Worm (Caenorhabditis elegans) whole organism, young adult: ENCODE measurements around the gene ubc-8.
"Not testable (repeated sequence)": the region's sequence is repeated elsewhere in the genome, so short reads cannot be mapped to it uniquely, and the experiment has no call there.

Source experiments
- B0019.2 ChIP-seq: fragments of 200-800 bp; sonication (Bioruptor generic); conservative IDR thresholded peaks from 2 replicates; pipeline ENCODE4 v1.3.6; 2022; ENCODE audit warnings: missing genetic modification reagents, missing genetic modification characterization, missing compliant biosample characterization
- B0336.3 ChIP-seq: fragments of 200-800 bp; sonication (Bioruptor generic); IDR thresholded peaks from 2 replicates; pipeline ENCODE4 v1.3.6; 2022; ENCODE audit warnings: missing genetic modification characterization, missing compliant biosample characterization
- D2030.7 ChIP-seq: fragments of 200-800 bp; sonication (Bioruptor generic); IDR thresholded peaks from 2 replicates; pipeline ENCODE4 v1.3.6; 2022; ENCODE audit warnings: missing genetic modification reagents, missing genetic modification characterization, missing compliant biosample characterization
- F10E7.11 ChIP-seq: sonication (generic microtip); optimal IDR thresholded peaks from 2 replicates; lab custom pipeline; 2017; ENCODE audit warnings: mild to moderate bottlenecking, missing genetic modification characterization, moderate library complexity, missing compliant biosample characterization
- F33H1.4 ChIP-seq: fragments of 200-800 bp; sonication (Bioruptor generic); IDR thresholded peaks from 2 replicates; pipeline ENCODE4 v1.3.6; 2022; ENCODE audit warnings: missing genetic modification reagents, missing genetic modification characterization, missing compliant biosample characterization
- F39B2.1 ChIP-seq: fragments of 200-800 bp; sonication (Bioruptor generic); IDR thresholded peaks from 2 replicates; pipeline ENCODE4 v1.3.6; 2022; ENCODE audit warnings: missing genetic modification reagents, missing genetic modification characterization, missing compliant biosample characterization
- Y53F4B.3 ChIP-seq: fragments of 200-800 bp; sonication (Bioruptor generic); IDR thresholded peaks from 2 replicates; pipeline ENCODE4 v1.3.6; 2022; ENCODE audit warnings: missing genetic modification reagents, missing genetic modification characterization, missing compliant biosample characterization
- Y53G8AR.9 ChIP-seq: fragments of 200-800 bp; sonication (Bioruptor generic); conservative IDR thresholded peaks from 2 replicates; pipeline ENCODE4 v1.3.6; 2022; ENCODE audit warnings: missing genetic modification reagents, missing genetic modification characterization, missing compliant biosample characterization
- Y56A3A.18 ChIP-seq: fragments of 200-800 bp; sonication (Bioruptor generic); IDR thresholded peaks from 2 replicates; pipeline ENCODE4 v1.3.6; 2022; ENCODE audit warnings: missing genetic modification reagents, missing genetic modification characterization, missing compliant biosample characterization
- Y79H2A.3 ChIP-seq: fragments of 200-800 bp; sonication (Bioruptor generic); conservative IDR thresholded peaks from 2 replicates; pipeline ENCODE4 v1.3.6; 2022; ENCODE audit warnings: missing genetic modification reagents, missing genetic modification characterization, missing compliant biosample characterization
- Y95B8A.8 ChIP-seq: fragments of 200-800 bp; sonication (Bioruptor generic); IDR thresholded peaks from 2 replicates; pipeline ENCODE4 v1.3.6; 2022; ENCODE audit warnings: missing genetic modification reagents, missing genetic modification characterization, missing compliant biosample characterization
- attf-3 ChIP-seq: fragments of 200-800 bp; sonication (Bioruptor generic); conservative IDR thresholded peaks from 2 replicates; pipeline ENCODE4 v1.3.6; 2022; ENCODE audit warnings: missing genetic modification reagents, missing genetic modification characterization, missing compliant biosample characterization
- attf-6 ChIP-seq: fragments of 200-800 bp; sonication (Bioruptor generic); IDR thresholded peaks from 2 replicates; pipeline ENCODE4 v1.3.6; 2022; ENCODE audit warnings: missing genetic modification reagents, missing genetic modification characterization, missing compliant biosample characterization
- bed-1 ChIP-seq: fragments of 200-800 bp; sonication (Bioruptor generic); IDR thresholded peaks from 2 replicates; pipeline ENCODE4 v1.3.6; 2022; ENCODE audit warnings: missing genetic modification reagents, missing genetic modification characterization, missing compliant biosample characterization
- ceh-100 ChIP-seq: fragments of 200-800 bp; sonication (Bioruptor generic); IDR thresholded peaks from 2 replicates; pipeline ENCODE4 v1.3.6; 2022; ENCODE audit warnings: missing genetic modification reagents, missing genetic modification characterization, missing compliant biosample characterization
- ceh-40 ChIP-seq: fragments of 200-800 bp; sonication (Bioruptor generic); IDR thresholded peaks from 2 replicates; pipeline ENCODE4 v1.3.6; 2022; ENCODE audit warnings: missing genetic modification characterization, missing compliant biosample characterization
- ceh-91 ChIP-seq: fragments of 200-800 bp; sonication (Bioruptor generic); IDR thresholded peaks from 2 replicates; pipeline ENCODE4 v1.3.6; 2022; ENCODE audit warnings: missing genetic modification reagents, missing genetic modification characterization, missing compliant biosample characterization
- chd-7 ChIP-seq: sonication (generic microtip); optimal IDR thresholded peaks from 2 replicates; lab custom pipeline; 2016; ENCODE audit warnings: mild to moderate bottlenecking, missing genetic modification characterization, moderate library complexity, missing compliant biosample characterization
- dox-1 ChIP-seq: fragments of 200-800 bp; sonication (Bioruptor generic); IDR thresholded peaks from 2 replicates; pipeline ENCODE4 v1.3.6; 2022; ENCODE audit warnings: missing genetic modification reagents, missing genetic modification characterization, missing compliant biosample characterization
- egrh-3 ChIP-seq: fragments of 200-800 bp; sonication (Bioruptor generic); IDR thresholded peaks from 2 replicates; pipeline ENCODE4 v1.3.6; 2022; ENCODE audit warnings: missing genetic modification reagents, missing genetic modification characterization, missing compliant biosample characterization
- ekl-4 ChIP-seq: fragments of 200-800 bp; sonication (Bioruptor generic); IDR thresholded peaks from 2 replicates; pipeline ENCODE4 v1.3.6; 2022; ENCODE audit warnings: missing genetic modification reagents, missing genetic modification characterization, missing compliant biosample characterization
- hsf-1 ChIP-seq: fragments of 200-800 bp; sonication (Bioruptor generic); IDR thresholded peaks from 2 replicates; pipeline ENCODE4 v1.3.6; 2022; ENCODE audit warnings: missing genetic modification reagents, missing genetic modification characterization, missing compliant biosample characterization
- lag-1 ChIP-seq: fragments of 200-800 bp; sonication (Bioruptor generic); IDR thresholded peaks from 2 replicates; pipeline ENCODE4 v1.3.6; 2022; ENCODE audit warnings: missing genetic modification reagents, missing genetic modification characterization, missing compliant biosample characterization
- let-526 ChIP-seq: fragments of 200-800 bp; sonication (Bioruptor generic); IDR thresholded peaks from 2 replicates; pipeline ENCODE4 v1.3.6; 2022; ENCODE audit warnings: missing genetic modification reagents, missing genetic modification characterization, missing compliant biosample characterization
- lin-26 ChIP-seq: fragments of 200-800 bp; sonication (Bioruptor generic); IDR thresholded peaks from 2 replicates; pipeline ENCODE4 v1.3.6; 2022; ENCODE audit warnings: missing genetic modification reagents, missing genetic modification characterization, missing compliant biosample characterization
- madf-3 ChIP-seq: fragments of 200-800 bp; sonication (Bioruptor generic); IDR thresholded peaks from 2 replicates; pipeline ENCODE4 v1.3.6; 2022; ENCODE audit warnings: missing genetic modification reagents, missing genetic modification characterization, missing compliant biosample characterization
- madf-6 ChIP-seq: fragments of 200-800 bp; sonication (Bioruptor generic); IDR thresholded peaks from 2 replicates; pipeline ENCODE4 v1.3.6; 2022; ENCODE audit warnings: missing genetic modification reagents, missing genetic modification characterization, missing compliant biosample characterization
- madf-8 ChIP-seq: fragments of 200-800 bp; sonication (Bioruptor generic); conservative IDR thresholded peaks from 2 replicates; pipeline ENCODE4 v1.3.6; 2022; ENCODE audit warnings: missing genetic modification reagents, missing genetic modification characterization, missing compliant biosample characterization
- mcd-1 ChIP-seq: fragments of 200-800 bp; sonication (Bioruptor generic); IDR thresholded peaks from 2 replicates; pipeline ENCODE4 v1.3.6; 2022; ENCODE audit warnings: missing genetic modification reagents, missing genetic modification characterization, missing compliant biosample characterization
- nfyb-1 ChIP-seq: fragments of 200-800 bp; sonication (Bioruptor generic); IDR thresholded peaks from 2 replicates; pipeline ENCODE4 v1.3.6; 2022; ENCODE audit warnings: missing genetic modification reagents, missing genetic modification characterization, missing compliant biosample characterization
- pbrm-1 ChIP-seq: fragments of 200-800 bp; sonication (Bioruptor generic); IDR thresholded peaks from 2 replicates; pipeline ENCODE4 v1.3.6; 2022; ENCODE audit warnings: missing genetic modification reagents, missing genetic modification characterization, missing compliant biosample characterization
- pha-4 ChIP-seq: fragments of 150-350 bp; sonication (generic microtip); optimal IDR thresholded peaks from 2 replicates; lab custom pipeline; 2014; ENCODE audit warnings: missing biosample characterization, missing genetic modification reagents, missing genetic modification characterization
- rcor-1 ChIP-seq: fragments of 200-800 bp; sonication (Bioruptor generic); IDR thresholded peaks from 2 replicates; pipeline ENCODE4 v1.3.6; 2022; ENCODE audit warnings: missing genetic modification reagents, missing genetic modification characterization, missing compliant biosample characterization
- rpc-1 ChIP-seq, 2 experiments: fragments of 150-350 bp in 1 of 2; sonication (generic microtip) in 1 of 2; optimal IDR thresholded peaks; 2 replicates each; lab custom pipeline; 2014 to 2018; ENCODE audit warnings: missing biosample characterization in 1 of 2, missing genetic modification characterization in 1 of 2, missing genetic modification reagents in 1 of 2, missing genotype in 1 of 2
- snpc-1.3 ChIP-seq: sonication (generic microtip); optimal IDR thresholded peaks from 2 replicates; lab custom pipeline; 2017; ENCODE audit warnings: missing genetic modification characterization, mild to moderate bottlenecking, missing compliant biosample characterization, antibody characterized with exemption, moderate library complexity, missing genotype, missing genetic modification reagents; ENCODE audit not compliant: insufficient read depth
- ztf-28 ChIP-seq: fragments of 200-800 bp; sonication (Bioruptor generic); IDR thresholded peaks from 2 replicates; pipeline ENCODE4 v1.3.6; 2022; ENCODE audit warnings: missing genetic modification reagents, missing genetic modification characterization, missing compliant biosample characterization
- ztf-6 ChIP-seq: fragments of 200-800 bp; sonication (Bioruptor generic); IDR thresholded peaks from 2 replicates; pipeline ENCODE4 v1.3.6; 2022; ENCODE audit warnings: missing genetic modification reagents, missing genetic modification characterization, missing compliant biosample characterization

Gene ubc-8

DNA sequence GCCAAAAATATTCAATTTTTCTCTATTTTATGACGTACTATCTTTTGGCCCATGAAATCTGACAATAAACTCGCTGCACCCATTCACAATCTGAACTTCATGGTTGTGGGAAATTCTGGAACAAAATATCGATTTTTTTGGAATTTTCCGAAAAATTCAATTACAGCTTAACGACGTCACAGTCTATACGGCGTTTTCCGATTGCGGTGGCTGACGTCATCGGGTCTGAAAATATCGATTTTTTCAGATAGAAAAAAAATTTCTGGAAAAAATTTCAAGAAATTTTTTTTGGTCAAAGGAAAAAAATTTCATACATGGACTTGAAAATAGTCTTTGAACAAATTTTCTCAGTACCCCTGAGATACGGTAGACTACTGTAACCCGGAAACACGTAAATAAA, at the start of gene ubc-8:
TSS of gene ubc-8 (minus strand) at position 227 of the 400 bp plus-strand sequence.
- TF ChIP-seq chd-7 (tag; lab: Kevin White, UChicago): no peak
- TF ChIP-seq pha-4: no peak
- TF ChIP-seq snpc-1.3 (tag; lab: Kevin White, UChicago): no peak
- TF ChIP-seq lag-1 (GFP tag; lab: Robert Waterston, UW): no peak
- TF ChIP-seq rpc-1 (optimal IDR thresholded peaks at IDR 0.05; lab: Kevin White, UChicago): no peak
- no peak for TF ChIP-seq rpc-1 (tag; optimal IDR thresholded peaks at IDR 0.05; lab: Kevin White, UChicago)
- TF ChIP-seq B0336.3 (GFP tag; lab: Robert Waterston, UW): no peak
- no peak for TF ChIP-seq F39B2.1
- no peak for TF ChIP-seq ztf-6
- no peak for TF ChIP-seq F10E7.11 (tag; lab: Kevin White, UChicago)

ce11 chrIV:2756073-2756472, 49.0 kb upstream of the ubc-8 start:
- TF ChIP-seq Y56A3A.18 (GFP tag; lab: Robert Waterston, UW) (peak; percentile 59; the same call in 1 of the 2 replicates), ceh-91 (GFP tag; lab: Robert Waterston, UW) (peak; percentile 68), let-526 (GFP tag; lab: Robert Waterston, UW) (0 out of 2 replicates have a peak, but pooled peaks have one; percentile 29), ceh-40 (GFP tag; lab: Robert Waterston, UW) (peak; percentile 86), F39B2.1 (peak; percentile 73; the same call in 1 of the 2 replicates), Y79H2A.3 (peak; percentile 94), madf-8 (peak; percentile 24; the same call in 1 of the 2 replicates), bed-1 (GFP tag; lab: Robert Waterston, UW) (0 out of 2 replicates have a peak, but pooled peaks have one; percentile 46), ceh-100 (GFP tag; lab: Robert Waterston, UW) (peak; percentile 70), attf-3 (GFP tag; lab: Robert Waterston, UW) (peak; percentile 55; the same call in 1 of the 2 replicates), F33H1.4 (GFP tag; lab: Robert Waterston, UW) (peak; percentile 30; the same call in 1 of the 2 replicates), hsf-1 (GFP tag; lab: Robert Waterston, UW) (peak; percentile 99), lin-26 (GFP tag; lab: Robert Waterston, UW) (peak; percentile 73), nfyb-1 (peak; percentile 81), dox-1 (peak; percentile 95), pbrm-1 (GFP tag; lab: Robert Waterston, UW) (peak; percentile 82), D2030.7 (GFP tag; lab: Robert Waterston, UW) (peak; percentile 84), rpc-1 (optimal IDR thresholded peaks at IDR 0.05; lab: Kevin White, UChicago) (peak; percentile 32), egrh-3 (GFP tag; lab: Robert Waterston, UW) (peak; percentile 67), attf-6 (GFP tag; lab: Robert Waterston, UW) (peak; percentile 84), B0019.2 (peak; percentile 74), madf-6 (peak; percentile 66), ekl-4 (GFP tag; lab: Robert Waterston, UW) (peak; percentile 93), rcor-1 (GFP tag; lab: Robert Waterston, UW) (peak; percentile 80), ztf-28 (GFP tag; lab: Robert Waterston, UW) (peak; percentile 8; the same call in 1 of the 2 replicates), mcd-1 (peak; percentile 29; the same call in 1 of the 2 replicates), Y95B8A.8 (GFP tag; lab: Robert Waterston, UW) (peak; percentile 88), Y53F4B.3 (GFP tag; lab: Robert Waterston, UW) (peak; percentile 79; the same call in 1 of the 2 replicates), madf-3 (GFP tag; lab: Robert Waterston, UW) (peak; percentile 73; the same call in 1 of the 2 replicates), Y53G8AR.9 (GFP tag; lab: Robert Waterston, UW) (peak; percentile 66; the same call in 1 of the 2 replicates)
- TF ChIP-seq rpc-1 (tag; optimal IDR thresholded peaks at IDR 0.05; lab: Kevin White, UChicago): not testable (repeated sequence)
